Fruit fly (Drosophila melanogaster): ENCODE results near the gene CG6664.

CG6664 gene

dm6 chr3L:16985578-16985977 is 30.4 kb downstream of the CG6664 start (continued):
- TF ChIP-seq CG1792 (GFP tag; optimal IDR thresholded peaks at IDR 0.05) (no peak), Bgb (GFP tag; IDR thresholded peaks at IDR 0.05; ENCODE audit: partially characterized antibody) (peak; percentile 46; the same call in 1 of the 2 replicates), gsb (GFP tag; IDR thresholded peaks at IDR 0.05) (no peak), amos (GFP tag; IDR thresholded peaks at IDR 0.05; ENCODE audit: partially characterized antibody) (peak; percentile 35; the same call in 1 of the 2 replicates), Vsx1 (GFP tag; optimal IDR thresholded peaks at IDR 0.05) (peak; percentile 82), D19A (tag; optimal IDR thresholded peaks at IDR 0.05) (no peak), CG8765 (GFP tag; IDR thresholded peaks at IDR 0.05) (no peak), kni (GFP tag; optimal IDR thresholded peaks at IDR 0.05) (peak; percentile 46), HLH3B (GFP tag; IDR thresholded peaks at IDR 0.05) (no peak), Xbp1 (GFP tag; optimal IDR thresholded peaks at IDR 0.05) (no peak), crp (GFP tag; optimal IDR thresholded peaks at IDR 0.05) (no peak), Six4 (GFP tag; optimal IDR thresholded peaks at IDR 0.05) (no peak), mld (GFP tag; IDR thresholded peaks at IDR 0.05; ENCODE audit: partially characterized antibody) (no peak), CG8290 (GFP tag; optimal IDR thresholded peaks at IDR 0.05) (no peak), CG8290 (tag; optimal IDR thresholded peaks at IDR 0.05) (peak in 1 of 2 experiments; percentile 37), tgo (GFP tag; IDR thresholded peaks at IDR 0.05) (no peak), sim (GFP tag; IDR thresholded peaks at IDR 0.05) (no peak), CG32532 (GFP tag; IDR thresholded peaks at IDR 0.05) (no peak), CG1647 (GFP tag; optimal IDR thresholded peaks at IDR 0.05) (no peak), CG17186 (GFP tag; optimal IDR thresholded peaks at IDR 0.05) (no peak), Antp (GFP tag; optimal IDR thresholded peaks at IDR 0.05) (no peak), da (GFP tag; optimal IDR thresholded peaks at IDR 0.05) (no peak), CTCF (GFP tag; optimal IDR thresholded peaks at IDR 0.05) (peak; percentile 76), aop (GFP tag; IDR thresholded peaks at IDR 0.05) (no peak), wek (GFP tag; optimal IDR thresholded peaks at IDR 0.05) (peak; percentile 94), Hr51 (GFP tag; optimal IDR thresholded peaks at IDR 0.05) (no peak), dan (GFP tag; IDR thresholded peaks at IDR 0.05) (no peak), Blimp-1 (GFP tag; optimal IDR thresholded peaks at IDR 0.05) (peak; percentile 97), lola (GFP tag; optimal IDR thresholded peaks at IDR 0.05) (no peak), vvl (GFP tag; IDR thresholded peaks at IDR 0.05) (peak; percentile 56), Lhr (GFP tag; optimal IDR thresholded peaks at IDR 0.05) (peak; percentile 17), CG5953 (GFP tag; IDR thresholded peaks at IDR 0.05) (0 out of 2 replicates have a peak, but pooled peaks have one; percentile 41), pita (GFP tag; optimal IDR thresholded peaks at IDR 0.05) (peak; percentile 50), CG14050 (GFP tag; IDR thresholded peaks at IDR 0.05) (no peak), CG18011 (GFP tag; optimal IDR thresholded peaks at IDR 0.05) (no peak), CG14014 (GFP tag; IDR thresholded peaks at IDR 0.05) (no peak), Med (GFP tag) (peak; percentile 61), Dfd (GFP tag; optimal IDR thresholded peaks at IDR 0.05) (no peak), Atf6 (GFP tag; IDR thresholded peaks at IDR 0.05) (no peak), Sox100B (GFP tag; optimal IDR thresholded peaks at IDR 0.05) (no peak), CkIIα-i1 (GFP tag; IDR thresholded peaks at IDR 0.05) (no peak), CG9609 (GFP tag; optimal IDR thresholded peaks at IDR 0.05) (no peak), MBD-R2 (GFP tag; IDR thresholded peaks at IDR 0.05) (0 out of 2 replicates have a peak, but pooled peaks have one; percentile 14), CG6254 (GFP tag; optimal IDR thresholded peaks at IDR 0.05) (no peak), fru (optimal IDR thresholded peaks at IDR 0.05) (no peak), CG15073 (GFP tag; optimal IDR thresholded peaks at IDR 0.05) (no peak), CG4424 (GFP tag; optimal IDR thresholded peaks at IDR 0.05) (no peak), grau (tag; optimal IDR thresholded peaks at IDR 0.05) (no peak), Hr78 (GFP tag; optimal IDR thresholded peaks at IDR 0.05) (no peak), bcd (GFP tag; optimal IDR thresholded peaks at IDR 0.05) (no peak), HHEX (GFP tag; optimal IDR thresholded peaks at IDR 0.05) (no peak), CG18476 (GFP tag; optimal IDR thresholded peaks at IDR 0.05) (no peak)
